Worm (Caenorhabditis elegans) whole organism, midembryonic: Measurements from ENCODE around the gene taf-3.

Experiments used
- flt-1 ChIP-seq: fragments of 200-800 bp; sonication (Bioruptor generic); IDR thresholded peaks from 2 replicates; pipeline ENCODE4 v1.3.6; 2022; ENCODE audit warnings: missing genetic modification characterization, missing compliant biosample characterization
- klf-2 ChIP-seq: fragments of 200-800 bp; sonication (Bioruptor generic); conservative IDR thresholded peaks from 2 replicates; pipeline ENCODE4 v1.3.6; 2022; ENCODE audit warnings: missing genetic modification reagents, missing genetic modification characterization, missing compliant biosample characterization
- med-1 ChIP-seq: sonication (generic microtip); optimal IDR thresholded peaks from 2 replicates; lab custom pipeline; 2017; ENCODE audit warnings: missing genetic modification characterization, mild to moderate bottlenecking, missing compliant biosample characterization, antibody characterized with exemption, missing genetic modification reagents; ENCODE audit not compliant: insufficient read depth
- ref-1 ChIP-seq: fragments of 200-800 bp; sonication (Bioruptor generic); conservative IDR thresholded peaks from 2 replicates; pipeline ENCODE4 v1.3.6; 2022; ENCODE audit warnings: missing genetic modification reagents, missing genetic modification characterization, missing compliant biosample characterization
- ztf-23 ChIP-seq: fragments of 200-800 bp; sonication (Bioruptor generic); IDR thresholded peaks from 2 replicates; pipeline ENCODE4 v1.3.6; 2022; ENCODE audit warnings: missing genetic modification reagents, missing genetic modification characterization, missing compliant biosample characterization
- ztf-29 ChIP-seq: fragments of 200-800 bp; sonication (Bioruptor generic); IDR thresholded peaks from 2 replicates; pipeline ENCODE4 v1.3.6; 2022; ENCODE audit warnings: missing genetic modification reagents, missing genetic modification characterization, missing compliant biosample characterization

ce11 chrX:16383084-16383483 is 50.8 kb downstream of the taf-3 start:
- TF ChIP-seq ref-1 (GFP tag; lab: Robert Waterston, UW) (no peak), flt-1 (GFP tag; lab: Robert Waterston, UW) (0 out of 2 replicates have a peak, but pooled peaks have one; percentile 32), klf-2 (GFP tag; lab: Robert Waterston, UW) (no peak), med-1 (GFP tag; lab: Kevin White, UChicago) (no peak), ztf-23 (GFP tag; lab: Robert Waterston, UW) (no peak), ztf-29 (GFP tag; lab: Robert Waterston, UW) (no peak)
